Fruit fly (Drosophila melanogaster): Measurements from ENCODE around the gene CG34174.

CG34174 gene

DNA sequence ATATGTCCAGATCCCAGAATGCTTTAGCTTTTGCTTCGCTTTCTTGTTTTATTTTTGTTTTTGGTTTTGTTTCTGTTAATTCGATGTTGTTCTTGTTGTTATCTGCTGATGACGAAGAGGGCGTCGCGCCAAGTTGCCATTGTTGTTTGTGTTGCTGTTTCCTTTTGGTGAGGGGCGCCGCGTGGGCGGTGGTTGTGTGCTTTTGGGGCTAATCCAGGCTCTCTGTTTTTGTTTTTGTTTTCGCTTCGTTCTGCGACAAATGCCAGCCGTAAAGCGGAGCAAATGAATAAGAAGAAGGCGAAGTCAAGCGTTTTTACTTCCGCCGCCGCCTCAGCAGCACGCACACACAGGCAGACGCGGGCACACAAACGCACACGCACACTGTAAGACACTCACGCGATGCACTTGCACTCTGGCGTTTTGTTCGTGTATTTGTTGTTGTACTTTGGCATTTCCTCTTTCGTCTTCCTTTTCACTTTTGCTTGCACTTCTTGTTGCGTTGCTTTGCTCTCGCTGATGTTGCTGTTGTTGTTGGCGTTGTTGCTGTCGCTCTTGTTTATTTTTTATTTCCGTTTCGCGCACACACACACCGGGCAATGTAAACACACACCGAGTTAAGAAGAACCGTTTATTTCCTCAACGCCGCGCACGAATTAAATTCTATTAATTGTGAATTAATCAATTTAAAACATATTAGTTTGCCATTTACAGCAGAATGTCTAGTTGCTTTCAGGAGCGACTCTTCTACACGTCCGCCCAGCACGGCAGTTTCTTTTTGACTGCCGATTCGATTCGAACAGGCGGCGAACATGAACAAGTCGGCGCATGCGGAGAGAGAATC lies 35.9 kb upstream of the CG34174 start, which contains the start of gene aop (continued):
- no peak for TF ChIP-seq CG4424 (GFP tag; optimal IDR thresholded peaks at IDR 0.05)
- no peak for TF ChIP-seq CG11696 (GFP tag; IDR thresholded peaks at IDR 0.05)
- TF ChIP-seq CG17612 (GFP tag; IDR thresholded peaks at IDR 0.05): no peak
- no peak for TF ChIP-seq hkb (optimal IDR thresholded peaks at IDR 0.05)
- no peak for TF ChIP-seq hkb (GFP tag; IDR thresholded peaks at IDR 0.05)
- peak; percentile 38 for TF ChIP-seq CG12769 (tag; optimal IDR thresholded peaks at IDR 0.05)
- peak; percentile 61; the same call in 1 of the 2 replicates for TF ChIP-seq ato (GFP tag; IDR thresholded peaks at IDR 0.05; ENCODE audit: partially characterized antibody)
- peak; percentile 47 for TF ChIP-seq CG2712 (tag; optimal IDR thresholded peaks at IDR 0.05)
- peak; percentile 35 for TF ChIP-seq CG17359 (tag; optimal IDR thresholded peaks at IDR 0.05)
- peak; percentile 48; the same call in 1 of the 2 replicates for TF ChIP-seq vvl (GFP tag; IDR thresholded peaks at IDR 0.05)
- TF ChIP-seq hth (optimal IDR thresholded peaks at IDR 0.05): no peak
- no peak for TF ChIP-seq E2f2 (GFP tag; IDR thresholded peaks at IDR 0.05)
- TF ChIP-seq CG34224 (GFP tag; IDR thresholded peaks at IDR 0.05; ENCODE audit: partially characterized antibody): 0 out of 3 replicates have a peak, but pooled peaks have one; percentile 41
- peak; percentile 57 for TF ChIP-seq CG17912 (GFP tag; optimal IDR thresholded peaks at IDR 0.05)
- TF ChIP-seq trem (tag; optimal IDR thresholded peaks at IDR 0.05): peak; percentile 24
- TF ChIP-seq Scr (GFP tag; IDR thresholded peaks at IDR 0.05; ENCODE audit: partially characterized antibody): no peak
- TF ChIP-seq danr (GFP tag; IDR thresholded peaks at IDR 0.05): no peak
- 0 out of 3 replicates have a peak, but pooled peaks have one; percentile 16 for TF ChIP-seq knrl (GFP tag; IDR thresholded peaks at IDR 0.05; ENCODE audit: partially characterized antibody)
- TF ChIP-seq gcm (GFP tag; optimal IDR thresholded peaks at IDR 0.05): no peak
- TF ChIP-seq CG15269 (tag; optimal IDR thresholded peaks at IDR 0.05): peak; percentile 23
- peak; percentile 44 for TF ChIP-seq Vsx1 (GFP tag; optimal IDR thresholded peaks at IDR 0.05)
- peak; percentile 78 for TF ChIP-seq CG3163 (GFP tag; optimal IDR thresholded peaks at IDR 0.05)
- TF ChIP-seq chm (GFP tag; IDR thresholded peaks at IDR 0.05): peak; percentile 60
- no peak for TF ChIP-seq Sry-β (GFP tag; optimal IDR thresholded peaks at IDR 0.05)
- TF ChIP-seq CG13424 (tag; optimal IDR thresholded peaks at IDR 0.05): no peak
- no peak for TF ChIP-seq TFAM (GFP tag; optimal IDR thresholded peaks at IDR 0.05)
- peak; percentile 29 for TF ChIP-seq CG12659 (GFP tag; optimal IDR thresholded peaks at IDR 0.05)
- 0 out of 2 replicates have a peak, but pooled peaks have one; percentile 17 for TF ChIP-seq bbx (GFP tag; IDR thresholded peaks at IDR 0.05; ENCODE audit: partially characterized antibody)
- TF ChIP-seq chif (GFP tag; optimal IDR thresholded peaks at IDR 0.05): no peak
- TF ChIP-seq fd102C (GFP tag; optimal IDR thresholded peaks at IDR 0.05): peak; percentile 77
- no peak for TF ChIP-seq PHDP (tag; optimal IDR thresholded peaks at IDR 0.05)
- peak; percentile 26 for TF ChIP-seq D19A (tag; optimal IDR thresholded peaks at IDR 0.05)
- TF ChIP-seq CG11456 (GFP tag; IDR thresholded peaks at IDR 0.05): no peak
- no peak for TF ChIP-seq CG8089 (GFP tag; optimal IDR thresholded peaks at IDR 0.05)
- TF ChIP-seq BtbVII (GFP tag; optimal IDR thresholded peaks at IDR 0.05): no peak
- no peak for TF ChIP-seq Meics (GFP tag; optimal IDR thresholded peaks at IDR 0.05)
- TF ChIP-seq tll (GFP tag; optimal IDR thresholded peaks at IDR 0.05): peak in 1 of 2 experiments; percentile 77
- TF ChIP-seq CrebB (tag; optimal IDR thresholded peaks at IDR 0.05): peak; percentile 38
- TF ChIP-seq CG17328 (GFP tag; IDR thresholded peaks at IDR 0.05): peak; percentile 56
- peak; percentile 45 for TF ChIP-seq CG7745 (tag; optimal IDR thresholded peaks at IDR 0.05)
- no peak for TF ChIP-seq ttk (GFP tag; IDR thresholded peaks at IDR 0.05)
- TF ChIP-seq kah (GFP tag; optimal IDR thresholded peaks at IDR 0.05): peak; percentile 41
- TF ChIP-seq shn (GFP tag; optimal IDR thresholded peaks at IDR 0.05): no peak
- TF ChIP-seq zfh1 (GFP tag; IDR thresholded peaks at IDR 0.05): 0 out of 3 replicates have a peak, but pooled peaks have one; percentile 48
- TF ChIP-seq Poxn (GFP tag; IDR thresholded peaks at IDR 0.05): no peak
- TF ChIP-seq bigmax (GFP tag; optimal IDR thresholded peaks at IDR 0.05): no peak
- TF ChIP-seq Hr78 (GFP tag; optimal IDR thresholded peaks at IDR 0.05): peak in 1 of 2 experiments; percentile 22
- TF ChIP-seq sens (GFP tag): peak; percentile 82

Measured in whole organism, embryonic.